Fruit fly (Drosophila melanogaster): ENCODE results near the gene Npc2e.

Gene Npc2e

dm6 chr3R:10098296-10098675 lies 45.2 kb downstream of the Npc2e start (continued):
- TF ChIP-seq sd (tag; optimal IDR thresholded peaks at IDR 0.05) (peak; percentile 37), Hr78 (GFP tag; optimal IDR thresholded peaks at IDR 0.05) (peak in 1 of 2 experiments; percentile 73), Hr3 (GFP tag; optimal IDR thresholded peaks at IDR 0.05) (no peak), CG4360 (GFP tag; IDR thresholded peaks at IDR 0.05) (0 out of 2 replicates have a peak, but pooled peaks have one; percentile 1), cwo (GFP tag; optimal IDR thresholded peaks at IDR 0.05) (peak; percentile 29), CG34376 (GFP tag; optimal IDR thresholded peaks at IDR 0.05) (no peak), CG10209 (GFP tag; optimal IDR thresholded peaks at IDR 0.05) (peak; percentile 21), CG18599 (GFP tag; optimal IDR thresholded peaks at IDR 0.05) (no peak), tgo (GFP tag; IDR thresholded peaks at IDR 0.05) (0 out of 3 replicates have a peak, but pooled peaks have one; percentile 6), Sox100B (GFP tag; optimal IDR thresholded peaks at IDR 0.05) (peak; percentile 15), Ets65A (GFP tag) (no peak), Pdp1 (GFP tag; optimal IDR thresholded peaks at IDR 0.05) (peak in 1 of 2 experiments; percentile 22), chif (GFP tag; optimal IDR thresholded peaks at IDR 0.05) (no peak)

dm6 chr3R:10099401-10099848 lies 46.3 kb downstream of the Npc2e start:
- TF ChIP-seq Hr78 (GFP tag; optimal IDR thresholded peaks at IDR 0.05) (peak in 1 of 2 experiments; percentile 94), CrebB (tag; optimal IDR thresholded peaks at IDR 0.05) (no peak), CG31224 (GFP tag; IDR thresholded peaks at IDR 0.05) (no peak), CG6813 (GFP tag; optimal IDR thresholded peaks at IDR 0.05) (peak; percentile 33), Blimp-1 (GFP tag; optimal IDR thresholded peaks at IDR 0.05) (no peak), sug (tag; optimal IDR thresholded peaks at IDR 0.05) (peak; percentile 92), ftz-f1 (GFP tag; optimal IDR thresholded peaks at IDR 0.05) (peak; percentile 36), CG9727 (GFP tag; optimal IDR thresholded peaks at IDR 0.05) (no peak), sim (GFP tag; IDR thresholded peaks at IDR 0.05) (no peak), CG17186 (GFP tag; optimal IDR thresholded peaks at IDR 0.05) (no peak), fu2 (GFP tag; optimal IDR thresholded peaks at IDR 0.05) (no peak), Vsx1 (GFP tag; optimal IDR thresholded peaks at IDR 0.05) (no peak), az2 (GFP tag; optimal IDR thresholded peaks at IDR 0.05) (no peak), CG8478 (optimal IDR thresholded peaks at IDR 0.05) (no peak), CG15696 (tag; optimal IDR thresholded peaks at IDR 0.05) (no peak), CG43689 (GFP tag; IDR thresholded peaks at IDR 0.05) (no peak), Six4 (GFP tag; optimal IDR thresholded peaks at IDR 0.05) (no peak), nmo (GFP tag; optimal IDR thresholded peaks at IDR 0.05) (no peak), eve (GFP tag; optimal IDR thresholded peaks at IDR 0.05) (no peak), chif (GFP tag; optimal IDR thresholded peaks at IDR 0.05) (no peak), cad (GFP tag; optimal IDR thresholded peaks at IDR 0.05) (no peak), nerfin-2 (GFP tag; IDR thresholded peaks at IDR 0.05; ENCODE audit: partially characterized antibody) (no peak), CG2129 (GFP tag; IDR thresholded peaks at IDR 0.05; ENCODE audit: partially characterized antibody) (no peak), CG33213 (GFP tag; optimal IDR thresholded peaks at IDR 0.05) (no peak), CG6272 (GFP tag; IDR thresholded peaks at IDR 0.05) (no peak), CG12219 (GFP tag; optimal IDR thresholded peaks at IDR 0.05) (peak; percentile 8), BEAF-32 (GFP tag; optimal IDR thresholded peaks at IDR 0.05) (no peak), CG11695 (GFP tag; IDR thresholded peaks at IDR 0.05) (no peak), CG15269 (tag; optimal IDR thresholded peaks at IDR 0.05) (peak; percentile 16), D (optimal IDR thresholded peaks at IDR 0.05) (no peak), D (GFP tag; optimal IDR thresholded peaks at IDR 0.05) (no peak), CG1602 (GFP tag; optimal IDR thresholded peaks at IDR 0.05) (no peak), Antp (GFP tag; optimal IDR thresholded peaks at IDR 0.05) (no peak), ab (GFP tag; optimal IDR thresholded peaks at IDR 0.05) (no peak), CG12744 (GFP tag; optimal IDR thresholded peaks at IDR 0.05) (no peak), CG10366 (GFP tag; IDR thresholded peaks at IDR 0.05) (no peak), Tbp (GFP tag; optimal IDR thresholded peaks at IDR 0.05) (no peak), Nf-YA (GFP tag; IDR thresholded peaks at IDR 0.05) (0 out of 2 replicates have a peak, but pooled peaks have one; percentile 20), wdn (GFP tag; IDR thresholded peaks at IDR 0.05) (no peak)
